Fruit fly (Drosophila melanogaster) whole organism, embryonic: ENCODE measurements around the gene CG32700.

Experiments used
- CG10209 ChIP-seq: fragments of 200-800 bp; sonication (Bioruptor generic); optimal IDR thresholded peaks from 3 replicates; lab custom pipeline; 2017; ENCODE audit warnings: missing biosample characterization, mild to moderate bottlenecking, missing genetic modification characterization, missing genetic modification reagents
- CG11695 ChIP-seq: fragments of 200-800 bp; sonication (Bioruptor generic); IDR thresholded peaks from 3 replicates; pipeline ENCODE4 v1.3.6; 2022; ENCODE audit warnings: missing biosample characterization, missing genetic modification characterization
- CG13287 ChIP-seq: fragments of 200-800 bp; sonication (Bioruptor generic); IDR thresholded peaks from 2 replicates; pipeline ENCODE4 v1.3.6; 2022; ENCODE audit warnings: missing biosample characterization, missing genetic modification characterization; ENCODE audit not compliant: partially characterized antibody
- CG14667 ChIP-seq: fragments of 200-800 bp; sonication (Bioruptor generic); IDR thresholded peaks from 2 replicates; pipeline ENCODE4 v1.3.6; 2022; ENCODE audit warnings: missing biosample characterization, missing genetic modification characterization
- CG1529 ChIP-seq: fragments of 200-800 bp; sonication (Bioruptor generic); optimal IDR thresholded peaks from 3 replicates; lab custom pipeline; 2018; ENCODE audit warnings: missing biosample characterization, missing genetic modification characterization
- CG15601 ChIP-seq: fragments of 200-800 bp; sonication (Bioruptor generic); optimal IDR thresholded peaks from 3 replicates; lab custom pipeline; 2019; ENCODE audit warnings: missing biosample characterization, mild to moderate bottlenecking, missing genetic modification characterization, moderate library complexity
- CG2116 ChIP-seq: fragments of 200-800 bp; sonication (Bioruptor generic); optimal IDR thresholded peaks from 3 replicates; lab custom pipeline; 2018; ENCODE audit warnings: missing biosample characterization, mild to moderate bottlenecking, missing genetic modification characterization
- CG31365 ChIP-seq: fragments of 200-800 bp; sonication (Bioruptor generic); optimal IDR thresholded peaks from 2 replicates; lab custom pipeline; 2018; ENCODE audit warnings: missing biosample characterization, mild to moderate bottlenecking, missing genetic modification characterization
- CG32772 ChIP-seq: fragments of 200-800 bp; sonication (Bioruptor generic); IDR thresholded peaks from 2 replicates; pipeline ENCODE4 v1.3.6; 2022; ENCODE audit warnings: missing biosample characterization, missing genetic modification characterization
- CG43689 ChIP-seq: fragments of 200-800 bp; sonication (Bioruptor generic); IDR thresholded peaks from 2 replicates; pipeline ENCODE4 v1.3.6; 2022; ENCODE audit warnings: missing biosample characterization, missing genetic modification characterization
- CG4404 ChIP-seq: fragments of 200-800 bp; sonication (Bioruptor generic); IDR thresholded peaks from 2 replicates; pipeline ENCODE4 v1.3.6; 2022; ENCODE audit warnings: missing biosample characterization, missing genetic modification characterization
- CG6175 ChIP-seq: fragments of 200-800 bp; sonication (Bioruptor generic); IDR thresholded peaks from 3 replicates; pipeline ENCODE4 v1.3.6; 2022; ENCODE audit warnings: missing biosample characterization, missing genetic modification characterization
- CG6654 ChIP-seq: fragments of 200-800 bp; sonication (Bioruptor generic); optimal IDR thresholded peaks from 2 replicates; lab custom pipeline; 2017; ENCODE audit warnings: missing biosample characterization, mild to moderate bottlenecking, missing genetic modification characterization
- CG8388 ChIP-seq: fragments of 200-800 bp; sonication (Bioruptor generic); optimal IDR thresholded peaks from 2 replicates; lab custom pipeline; 2019; ENCODE audit warnings: missing biosample characterization, mild to moderate bottlenecking, missing genetic modification characterization, moderate library complexity
- CG8924 ChIP-seq: fragments of 200-800 bp; optimal IDR thresholded peaks from 3 replicates; lab custom pipeline; 2019; ENCODE audit warnings: missing biosample characterization, mild to moderate bottlenecking, missing genetic modification characterization, moderate library complexity
- CG8944 ChIP-seq: fragments of 200-800 bp; sonication (Bioruptor generic); optimal IDR thresholded peaks from 3 replicates; lab custom pipeline; 2016; ENCODE audit warnings: missing biosample characterization, missing genetic modification characterization
- CG9215 ChIP-seq: fragments of 200-800 bp; sonication (Bioruptor generic); IDR thresholded peaks from 2 replicates; pipeline ENCODE4 v1.3.6; 2022; ENCODE audit warnings: missing biosample characterization, missing genetic modification characterization
- CG9437 ChIP-seq: fragments of 200-800 bp; sonication (Bioruptor generic); optimal IDR thresholded peaks from 2 replicates; lab custom pipeline; 2018; ENCODE audit warnings: missing biosample characterization, mild to moderate bottlenecking, missing genetic modification characterization
- CG9727 ChIP-seq: fragments of 200-800 bp; sonication (Bioruptor generic); optimal IDR thresholded peaks from 3 replicates; lab custom pipeline; 2017; ENCODE audit warnings: missing biosample characterization, mild to moderate bottlenecking, missing genetic modification characterization
- Chrac-16 ChIP-seq: fragments of 200-800 bp; sonication (Bioruptor generic); optimal IDR thresholded peaks from 3 replicates; lab custom pipeline; 2016; ENCODE audit warnings: missing biosample characterization, missing genetic modification characterization
- CoRest ChIP-seq: fragments of 200-800 bp; sonication (Bioruptor generic); optimal IDR thresholded peaks from 3 replicates; lab custom pipeline; 2018; ENCODE audit warnings: missing biosample characterization, mild to moderate bottlenecking, missing genetic modification characterization, moderate library complexity
- Dfd ChIP-seq, 2 experiments: fragments of >200 bp; optimal IDR thresholded peaks; 2 replicates each; lab custom pipeline; 2017; ENCODE audit warnings: missing biosample characterization in 2 of 2, missing genetic modification characterization in 2 of 2
- Dip3 ChIP-seq: fragments of 200-800 bp; sonication (Bioruptor generic); optimal IDR thresholded peaks from 3 replicates; lab custom pipeline; 2016; ENCODE audit warnings: missing biosample characterization, missing genetic modification characterization
- Doc2 ChIP-seq: fragments of 200-800 bp; sonication (Bioruptor generic); IDR thresholded peaks from 2 replicates; pipeline ENCODE4 v1.3.6; 2022; ENCODE audit warnings: missing biosample characterization, missing genetic modification characterization
- H2.0 ChIP-seq: fragments of 200-800 bp; sonication (Bioruptor generic); IDR thresholded peaks from 2 replicates; pipeline ENCODE4 v1.3.6; 2022; ENCODE audit warnings: missing biosample characterization, missing genetic modification characterization
- MTF-1 ChIP-seq: fragments of 200-800 bp; sonication (Bioruptor generic); optimal IDR thresholded peaks from 2 replicates; lab custom pipeline; 2018; ENCODE audit warnings: missing biosample characterization, mild to moderate bottlenecking, missing genetic modification characterization, borderline replicate concordance
- Nf-YA ChIP-seq: fragments of 200-800 bp; sonication (Bioruptor generic); IDR thresholded peaks from 2 replicates; pipeline ENCODE4 v1.3.6; 2022; ENCODE audit warnings: missing biosample characterization, missing genetic modification characterization
- TFAM ChIP-seq: fragments of 200-800 bp; sonication (Bioruptor generic); optimal IDR thresholded peaks from 2 replicates; lab custom pipeline; 2017; ENCODE audit warnings: missing biosample characterization, missing genetic modification characterization, inconsistent platforms
- Tbp ChIP-seq: fragments of >200 bp; optimal IDR thresholded peaks from 2 replicates; lab custom pipeline; 2018; ENCODE audit warnings: missing biosample characterization, missing genetic modification characterization
- chinmo ChIP-seq: fragments of 200-800 bp; sonication (Bioruptor generic); IDR thresholded peaks from 4 replicates; pipeline ENCODE4 v1.3.6; 2022; ENCODE audit warnings: missing biosample characterization, missing genetic modification characterization; ENCODE audit not compliant: partially characterized antibody
- chn ChIP-seq: fragments of 200-800 bp; sonication (Bioruptor generic); optimal IDR thresholded peaks from 2 replicates; lab custom pipeline; 2016; ENCODE audit warnings: missing biosample characterization, missing genetic modification characterization
- da ChIP-seq: fragments of 200-800 bp; sonication (Bioruptor generic); optimal IDR thresholded peaks from 2 replicates; lab custom pipeline; 2016; ENCODE audit warnings: missing biosample characterization, missing genetic modification characterization
- dati ChIP-seq: fragments of 200-800 bp; sonication (Bioruptor generic); IDR thresholded peaks from 2 replicates; pipeline ENCODE4 v1.3.6; 2022; ENCODE audit warnings: missing biosample characterization, missing genetic modification characterization
- dmrt11E ChIP-seq: fragments of 200-800 bp; sonication (Bioruptor generic); optimal IDR thresholded peaks from 3 replicates; lab custom pipeline; 2018; ENCODE audit warnings: missing biosample characterization, mild to moderate bottlenecking, missing genetic modification characterization, moderate library complexity
- dysf ChIP-seq: fragments of 200-800 bp; sonication (Bioruptor generic); IDR thresholded peaks from 3 replicates; pipeline ENCODE4 v1.3.6; 2022; ENCODE audit warnings: missing biosample characterization, missing genetic modification characterization
- ems ChIP-seq: fragments of 200-800 bp; sonication (Bioruptor generic); optimal IDR thresholded peaks from 3 replicates; lab custom pipeline; 2016; ENCODE audit warnings: missing biosample characterization, missing genetic modification characterization
- klu ChIP-seq: fragments of 200-800 bp; sonication (Bioruptor generic); IDR thresholded peaks from 2 replicates; pipeline ENCODE4 v1.3.6; 2022; ENCODE audit warnings: missing biosample characterization, missing genetic modification characterization
- lbe ChIP-seq: fragments of 200-800 bp; sonication (Bioruptor generic); optimal IDR thresholded peaks from 2 replicates; lab custom pipeline; 2016; ENCODE audit warnings: missing biosample characterization, mild to moderate bottlenecking, missing genetic modification characterization
- maf-S ChIP-seq: fragments of 200-800 bp; sonication (Bioruptor generic); optimal IDR thresholded peaks from 2 replicates; lab custom pipeline; 2016; ENCODE audit warnings: missing biosample characterization, missing genetic modification characterization
- mirr ChIP-seq: fragments of 200-800 bp; sonication (Bioruptor generic); optimal IDR thresholded peaks from 3 replicates; lab custom pipeline; 2018; ENCODE audit warnings: missing biosample characterization, mild to moderate bottlenecking, missing genetic modification characterization
- org-1 ChIP-seq: fragments of 200-800 bp; sonication (Bioruptor generic); optimal IDR thresholded peaks from 2 replicates; lab custom pipeline; 2017; ENCODE audit warnings: missing biosample characterization, missing genetic modification characterization
- pb ChIP-seq: fragments of 200-800 bp; sonication (Bioruptor generic); optimal IDR thresholded peaks from 3 replicates; lab custom pipeline; 2016; ENCODE audit warnings: missing biosample characterization, missing genetic modification characterization
- sens-2 ChIP-seq: fragments of 200-800 bp; sonication (Bioruptor generic); IDR thresholded peaks from 2 replicates; pipeline ENCODE4 v1.3.6; 2022; ENCODE audit warnings: missing biosample characterization, missing genetic modification characterization
- sqz ChIP-seq: fragments of 200-800 bp; sonication (Bioruptor generic); optimal IDR thresholded peaks from 3 replicates; lab custom pipeline; 2018; ENCODE audit warnings: missing biosample characterization, mild to moderate bottlenecking, missing genetic modification characterization
- ssp ChIP-seq: fragments of 200-800 bp; sonication (Bioruptor generic); IDR thresholded peaks from 2 replicates; pipeline ENCODE4 v1.3.6; 2022; ENCODE audit warnings: missing biosample characterization, missing genetic modification characterization
- toy ChIP-seq: fragments of 200-800 bp; sonication (Bioruptor generic); IDR thresholded peaks from 2 replicates; pipeline ENCODE4 v1.3.6; 2022; ENCODE audit warnings: missing biosample characterization, missing genetic modification characterization
- zfh1 ChIP-seq: fragments of 200-800 bp; sonication (Bioruptor generic); IDR thresholded peaks from 3 replicates; pipeline ENCODE4 v1.3.6; 2022; ENCODE audit warnings: missing biosample characterization, missing genetic modification characterization

Gene CG32700

dm6 chrX:9584104-9584947, 33.7 kb upstream of the CG32700 start (continued):
- no peak for TF ChIP-seq Chrac-16 (GFP tag; lab: Kevin White, UChicago)
- TF ChIP-seq CG4404 = peak; percentile 34; the same call in 1 of the 2 replicates

DNA sequence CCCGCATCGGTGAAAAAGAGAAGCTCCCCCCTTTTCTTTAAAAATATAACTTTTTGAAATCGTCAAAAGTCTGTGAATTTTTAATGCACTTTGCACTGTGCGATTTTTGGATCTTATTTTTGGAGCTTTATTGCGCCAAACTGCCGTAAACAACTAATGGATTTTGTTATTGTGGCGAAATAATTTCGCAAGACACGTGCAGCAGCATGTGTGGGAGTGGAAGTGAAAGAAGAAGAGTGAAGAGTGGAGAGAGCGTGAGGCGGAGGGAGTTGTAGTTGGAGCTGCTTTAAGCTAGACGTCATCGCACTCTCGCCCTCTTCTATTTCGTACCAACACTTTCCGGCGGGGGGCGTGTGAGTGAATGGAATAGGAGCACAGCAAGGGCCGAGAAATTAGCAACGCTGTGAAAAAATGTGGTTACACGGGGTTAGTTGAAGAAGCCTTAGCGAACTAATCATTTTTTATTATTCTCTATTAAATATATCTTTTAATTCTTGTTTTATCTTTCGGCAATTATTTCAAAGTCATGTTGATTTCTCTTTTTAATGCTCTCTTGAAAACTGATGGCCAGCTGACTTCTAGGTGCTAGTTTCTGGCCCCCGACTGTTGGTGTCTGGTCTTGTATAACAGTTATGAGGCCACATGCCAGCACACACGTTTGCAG, 32.9 kb upstream of the CG32700 start:
- TF ChIP-seq CG9215 (GFP tag; lab: Robert Waterston, UW) (peak; percentile 93), CG6654 (GFP tag; lab: Kevin White, UChicago) (peak; percentile 83), CG11695 (GFP tag; lab: Robert Waterston, UW) (peak; percentile 95), lbe (GFP tag; lab: Kevin White, UChicago) (peak; percentile 59), dmrt11E (peak; percentile 78), CG1529 (GFP tag; lab: Kevin White, UChicago) (peak; percentile 90), CG6175 (GFP tag; lab: Robert Waterston, UW) (peak; percentile 81), H2.0 (peak; percentile 89), CG43689 (GFP tag; lab: Robert Waterston, UW) (peak; percentile 85), CG14667 (GFP tag; lab: Robert Waterston, UW) (peak; percentile 79), CG32772 (peak; percentile 92), MTF-1 (GFP tag; lab: Kevin White, UChicago) (peak; percentile 76), sens-2 (GFP tag; lab: Robert Waterston, UW) (peak; percentile 75), Dip3 (GFP tag; lab: Kevin White, UChicago) (peak; percentile 70), ems (GFP tag; lab: Kevin White, UChicago) (peak; percentile 76), CG8944 (peak; percentile 52), org-1 (GFP tag; lab: Kevin White, UChicago) (peak; percentile 94), ssp (peak; percentile 85), Nf-YA (GFP tag; lab: Robert Waterston, UW) (peak; percentile 81), CoRest (tag; lab: Kevin White, UChicago) (peak; percentile 96), Doc2 (GFP tag; lab: Robert Waterston, UW) (peak; percentile 59; the same call in 1 of the 2 replicates), CG10209 (GFP tag; lab: Kevin White, UChicago) (peak; percentile 95), CG31365 (peak; percentile 83), dysf (GFP tag; lab: Robert Waterston, UW) (peak; percentile 97), CG15601 (tag; lab: Kevin White, UChicago) (peak; percentile 92), chn (GFP tag; lab: Kevin White, UChicago) (peak; percentile 57), pb (GFP tag; lab: Kevin White, UChicago) (peak; percentile 23), chinmo (GFP tag; lab: Robert Waterston, UW) (no peak), zfh1 (GFP tag; lab: Robert Waterston, UW) (peak; percentile 93), Tbp (no peak), CG8388 (GFP tag; lab: Kevin White, UChicago) (peak; percentile 92), toy (peak; percentile 87), CG9437 (GFP tag; lab: Kevin White, UChicago) (peak; percentile 89), sqz (GFP tag; lab: Kevin White, UChicago) (peak; percentile 90), TFAM (GFP tag; lab: Kevin White, UChicago) (peak; percentile 44), mirr (GFP tag; lab: Kevin White, UChicago) (peak; percentile 70), Dfd (GFP tag; optimal IDR thresholded peaks at IDR 0.05; lab: Kevin White, UChicago) (no peak), CG9727 (peak; percentile 93), CG2116 (GFP tag; lab: Kevin White, UChicago) (peak; percentile 62), maf-S (peak; percentile 54), CG13287 (GFP tag; lab: Robert Waterston, UW) (no peak), dati (GFP tag; lab: Robert Waterston, UW) (peak; percentile 70), klu (peak; percentile 87), CG8924 (peak; percentile 97), da (GFP tag; lab: Kevin White, UChicago) (no peak)
